Worm (Caenorhabditis elegans): ENCODE data around the gene srx-38.

Gene srx-38

ce11 chrV:5155516-5155915 lies at the start of gene srx-38:
TSS of gene srx-38 (minus strand) at chrV:5155616.
- TF ChIP-seq T22C8.4 (GFP tag; IDR thresholded peaks at IDR 0.05) (no peak), ztf-29 (GFP tag; IDR thresholded peaks at IDR 0.05) (no peak), klf-2 (GFP tag; conservative IDR thresholded peaks at IDR 0.05) (no peak), flt-1 (GFP tag; IDR thresholded peaks at IDR 0.05) (no peak), ztf-23 (GFP tag; IDR thresholded peaks at IDR 0.05) (no peak), cog-1 (tag; optimal IDR thresholded peaks at IDR 0.05) (no peak), ref-1 (GFP tag; conservative IDR thresholded peaks at IDR 0.05) (no peak), med-1 (GFP tag; optimal IDR thresholded peaks at IDR 0.05; ENCODE audit: insufficient read depth) (no peak), tab-1 (GFP tag; IDR thresholded peaks at IDR 0.05) (no peak)

- no peak for TF ChIP-seq T22C8.4 (GFP tag; IDR thresholded peaks at IDR 0.05)
- TF ChIP-seq ref-1 (GFP tag; conservative IDR thresholded peaks at IDR 0.05), result no peak
Observed at ce11 chrV:5204127-5204526, 48.7 kb upstream of the srx-38 start, which contains the start of gene ttc-37. TSS of gene ttc-37 (plus strand) at chrV:5204475.

ce11 chrV:5203643-5204042 lies 48.2 kb upstream of the srx-38 start:
- TF ChIP-seq tab-1 (GFP tag; IDR thresholded peaks at IDR 0.05), result no peak
- TF ChIP-seq cog-1 (tag; optimal IDR thresholded peaks at IDR 0.05), result no peak
- no peak for TF ChIP-seq ztf-29 (GFP tag; IDR thresholded peaks at IDR 0.05)
- no peak for TF ChIP-seq T22C8.4 (GFP tag; IDR thresholded peaks at IDR 0.05)

- TF ChIP-seq ztf-23 (GFP tag; IDR thresholded peaks at IDR 0.05) (no peak), flt-1 (GFP tag; IDR thresholded peaks at IDR 0.05) (no peak), med-1 (GFP tag; optimal IDR thresholded peaks at IDR 0.05; ENCODE audit: insufficient read depth) (no peak), T22C8.4 (GFP tag; IDR thresholded peaks at IDR 0.05) (no peak), cog-1 (tag; optimal IDR thresholded peaks at IDR 0.05) (no peak), ztf-29 (GFP tag; IDR thresholded peaks at IDR 0.05) (no peak), klf-2 (GFP tag; conservative IDR thresholded peaks at IDR 0.05) (no peak), ref-1 (GFP tag; conservative IDR thresholded peaks at IDR 0.05) (no peak), tab-1 (GFP tag; IDR thresholded peaks at IDR 0.05) (no peak)
Observed at ce11 chrV:5201706-5202105, 46.3 kb upstream of the srx-38 start.

ce11 chrV:5200188-5200587 lies 44.8 kb upstream of the srx-38 start:
- no peak for TF ChIP-seq cog-1 (tag; optimal IDR thresholded peaks at IDR 0.05)
- TF ChIP-seq ztf-29 (GFP tag; IDR thresholded peaks at IDR 0.05), result no peak
- TF ChIP-seq med-1 (GFP tag; optimal IDR thresholded peaks at IDR 0.05; ENCODE audit: insufficient read depth), result no peak
- no peak for TF ChIP-seq klf-2 (GFP tag; conservative IDR thresholded peaks at IDR 0.05)
- TF ChIP-seq flt-1 (GFP tag; IDR thresholded peaks at IDR 0.05), result no peak
- no peak for TF ChIP-seq T22C8.4 (GFP tag; IDR thresholded peaks at IDR 0.05)
- no peak for TF ChIP-seq ztf-23 (GFP tag; IDR thresholded peaks at IDR 0.05)
- TF ChIP-seq tab-1 (GFP tag; IDR thresholded peaks at IDR 0.05), result no peak
- no peak for TF ChIP-seq ref-1 (GFP tag; conservative IDR thresholded peaks at IDR 0.05)

ce11 chrV:5198240-5198639 lies 42.8 kb upstream of the srx-38 start, which contains the start of gene Y47A7.2:
TSS of gene Y47A7.2 (minus strand) at chrV:5198340.
- TF ChIP-seq cog-1 (tag; optimal IDR thresholded peaks at IDR 0.05), result no peak
- TF ChIP-seq ref-1 (GFP tag; conservative IDR thresholded peaks at IDR 0.05), result no peak
- no peak for TF ChIP-seq med-1 (GFP tag; optimal IDR thresholded peaks at IDR 0.05; ENCODE audit: insufficient read depth)
- TF ChIP-seq ztf-23 (GFP tag; IDR thresholded peaks at IDR 0.05), result no peak
- TF ChIP-seq flt-1 (GFP tag; IDR thresholded peaks at IDR 0.05), result no peak
- TF ChIP-seq T22C8.4 (GFP tag; IDR thresholded peaks at IDR 0.05), result no peak
- no peak for TF ChIP-seq ztf-29 (GFP tag; IDR thresholded peaks at IDR 0.05)
- TF ChIP-seq klf-2 (GFP tag; conservative IDR thresholded peaks at IDR 0.05), result no peak
- no peak for TF ChIP-seq tab-1 (GFP tag; IDR thresholded peaks at IDR 0.05)

ce11 chrV:5194508-5194907 lies 39.1 kb upstream of the srx-38 start, which contains the start of gene abu-8:
TSS of gene abu-8 (minus strand) at chrV:5194608.
- TF ChIP-seq ref-1 (GFP tag; conservative IDR thresholded peaks at IDR 0.05), result no peak
- TF ChIP-seq ztf-29 (GFP tag; IDR thresholded peaks at IDR 0.05), result no peak
- 0 out of 2 replicates have a peak, but pooled peaks have one; percentile 18 for TF ChIP-seq klf-2 (GFP tag; conservative IDR thresholded peaks at IDR 0.05)
- TF ChIP-seq med-1 (GFP tag; optimal IDR thresholded peaks at IDR 0.05; ENCODE audit: insufficient read depth), result no peak

ce11 chrV:5192501-5192900 lies 37.1 kb upstream of the srx-38 start, which contains the start of gene C03A7.13:
TSS of gene C03A7.13 (minus strand) at chrV:5192543.
- TF ChIP-seq ztf-29 (GFP tag; IDR thresholded peaks at IDR 0.05), result no peak
- no peak for TF ChIP-seq tab-1 (GFP tag; IDR thresholded peaks at IDR 0.05)
- TF ChIP-seq med-1 (GFP tag; optimal IDR thresholded peaks at IDR 0.05; ENCODE audit: insufficient read depth), result no peak
- TF ChIP-seq klf-2 (GFP tag; conservative IDR thresholded peaks at IDR 0.05), result no peak
- no peak for TF ChIP-seq ztf-23 (GFP tag; IDR thresholded peaks at IDR 0.05)
- TF ChIP-seq flt-1 (GFP tag; IDR thresholded peaks at IDR 0.05), result no peak
- TF ChIP-seq ref-1 (GFP tag; conservative IDR thresholded peaks at IDR 0.05), result no peak
- no peak for TF ChIP-seq cog-1 (tag; optimal IDR thresholded peaks at IDR 0.05)
- TF ChIP-seq T22C8.4 (GFP tag; IDR thresholded peaks at IDR 0.05), result no peak

ce11 chrV:5181612-5182011 lies 26.2 kb upstream of the srx-38 start, which contains the start of gene C03A7.2:
TSS of gene C03A7.2 (plus strand) at chrV:5181912.
- TF ChIP-seq flt-1 (GFP tag; IDR thresholded peaks at IDR 0.05) (no peak), tab-1 (GFP tag; IDR thresholded peaks at IDR 0.05) (no peak), T22C8.4 (GFP tag; IDR thresholded peaks at IDR 0.05) (no peak), ztf-29 (GFP tag; IDR thresholded peaks at IDR 0.05) (no peak), klf-2 (GFP tag; conservative IDR thresholded peaks at IDR 0.05) (no peak), ztf-23 (GFP tag; IDR thresholded peaks at IDR 0.05) (no peak)

ce11 chrV:5178051-5178450 lies 22.6 kb upstream of the srx-38 start:
- no peak for TF ChIP-seq cog-1 (tag; optimal IDR thresholded peaks at IDR 0.05)
- TF ChIP-seq ztf-29 (GFP tag; IDR thresholded peaks at IDR 0.05), result no peak
- TF ChIP-seq med-1 (GFP tag; optimal IDR thresholded peaks at IDR 0.05; ENCODE audit: insufficient read depth), result no peak
- TF ChIP-seq ztf-23 (GFP tag; IDR thresholded peaks at IDR 0.05), result no peak
- TF ChIP-seq klf-2 (GFP tag; conservative IDR thresholded peaks at IDR 0.05), result no peak
- no peak for TF ChIP-seq ref-1 (GFP tag; conservative IDR thresholded peaks at IDR 0.05)
- no peak for TF ChIP-seq flt-1 (GFP tag; IDR thresholded peaks at IDR 0.05)
- no peak for TF ChIP-seq tab-1 (GFP tag; IDR thresholded peaks at IDR 0.05)
- no peak for TF ChIP-seq T22C8.4 (GFP tag; IDR thresholded peaks at IDR 0.05)

Measured in whole organism, midembryonic.